Worm (Caenorhabditis elegans): ENCODE data around the gene srw-12.

The srw-12 gene

ce11 chrV:15235661-15236060, 2.8 kb downstream of the srw-12 start, which contains the start of gene nhr-164:
nhr-164 (minus strand) TSS chrV:15235761.
- no peak for TF ChIP-seq daf-12 (tag; optimal IDR thresholded peaks at IDR 0.05)

- TF ChIP-seq snpc-4 (tag; optimal IDR thresholded peaks at IDR 0.05): no peak
- no peak for TF ChIP-seq ceh-82 (tag; optimal IDR thresholded peaks at IDR 0.05)
- no peak for TF ChIP-seq ZK546.5 (tag; optimal IDR thresholded peaks at IDR 0.05)
- TF ChIP-seq nhr-77 (tag; optimal IDR thresholded peaks at IDR 0.05): no peak
- TF ChIP-seq unc-39 (tag; optimal IDR thresholded peaks at IDR 0.05): no peak
- TF ChIP-seq jun-1 (tag; optimal IDR thresholded peaks at IDR 0.05): no peak
- TF ChIP-seq nhr-67 (tag; optimal IDR thresholded peaks at IDR 0.05): no peak
- no peak for TF ChIP-seq nhr-237 (tag; optimal IDR thresholded peaks at IDR 0.05)
- TF ChIP-seq nfya-1 (tag; optimal IDR thresholded peaks at IDR 0.05; ENCODE audit: insufficient read depth): no peak
- no peak for TF ChIP-seq lsy-12 (tag; optimal IDR thresholded peaks at IDR 0.05)
- TF ChIP-seq hmg-11 (tag; optimal IDR thresholded peaks at IDR 0.05): no peak
- no peak for TF ChIP-seq egl-27 (tag; optimal IDR thresholded peaks at IDR 0.05)
Observed at ce11 chrV:15232200-15232599, 6.3 kb downstream of the srw-12 start, which contains the start of gene srw-13. srw-13 (plus strand) TSS chrV:15232500.

ce11 chrV:15230243-15230642, 8.2 kb downstream of the srw-12 start, which contains the start of gene srw-15:
srw-15 (plus strand) TSS chrV:15230543.
- TF ChIP-seq fkh-10 (GFP tag; optimal IDR thresholded peaks at IDR 0.05): no peak
- no peak for TF ChIP-seq nhr-67 (tag; optimal IDR thresholded peaks at IDR 0.05)
- no peak for TF ChIP-seq fkh-2 (tag; optimal IDR thresholded peaks at IDR 0.05)
- no peak for TF ChIP-seq daf-12 (tag; optimal IDR thresholded peaks at IDR 0.05)
- no peak for TF ChIP-seq sea-2 (GFP tag; optimal IDR thresholded peaks at IDR 0.05)
- TF ChIP-seq elt-3 (tag; optimal IDR thresholded peaks at IDR 0.05): no peak
- TF ChIP-seq mdl-1 (tag; optimal IDR thresholded peaks at IDR 0.05): no peak
- TF ChIP-seq ceh-82 (tag; optimal IDR thresholded peaks at IDR 0.05): no peak
- TF ChIP-seq lin-39 (tag; optimal IDR thresholded peaks at IDR 0.05): no peak
- TF ChIP-seq mml-1 (tag; optimal IDR thresholded peaks at IDR 0.05): no peak
- TF ChIP-seq elt-1 (tag; optimal IDR thresholded peaks at IDR 0.05): no peak
- TF ChIP-seq egl-5 (tag; optimal IDR thresholded peaks at IDR 0.05): no peak
- TF ChIP-seq nhr-11 (tag; optimal IDR thresholded peaks at IDR 0.05): no peak
- no peak for TF ChIP-seq snpc-4 (tag; optimal IDR thresholded peaks at IDR 0.05)

DNA sequence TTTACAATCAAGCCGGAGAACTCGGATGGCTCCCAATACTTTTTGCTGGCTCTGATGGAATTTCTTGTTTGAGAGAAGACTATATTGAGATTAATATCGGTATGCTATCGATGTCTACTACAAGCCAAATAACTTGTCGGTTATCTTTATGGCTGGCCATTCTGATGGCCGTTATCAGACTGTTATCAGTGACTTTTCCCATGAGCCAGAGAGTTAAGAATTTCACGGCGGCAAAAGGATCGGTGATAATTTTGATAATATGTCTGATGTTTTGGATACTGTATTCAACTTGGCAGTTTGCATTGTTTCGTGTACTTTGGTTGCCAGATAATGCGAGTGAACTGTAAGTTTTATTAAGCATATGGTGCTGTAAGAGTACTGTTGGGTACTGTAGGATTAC, 12.2 kb downstream of the srw-12 start:
- peak; percentile 56 for TF ChIP-seq elt-2 (tag; optimal IDR thresholded peaks at IDR 0.05)
- TF ChIP-seq sea-2 (GFP tag; optimal IDR thresholded peaks at IDR 0.05): no peak
- TF ChIP-seq mml-1 (tag; optimal IDR thresholded peaks at IDR 0.05): no peak
- no peak for TF ChIP-seq elt-3 (tag; optimal IDR thresholded peaks at IDR 0.05)
- TF ChIP-seq eor-1 (tag; optimal IDR thresholded peaks at IDR 0.05): no peak

DNA sequence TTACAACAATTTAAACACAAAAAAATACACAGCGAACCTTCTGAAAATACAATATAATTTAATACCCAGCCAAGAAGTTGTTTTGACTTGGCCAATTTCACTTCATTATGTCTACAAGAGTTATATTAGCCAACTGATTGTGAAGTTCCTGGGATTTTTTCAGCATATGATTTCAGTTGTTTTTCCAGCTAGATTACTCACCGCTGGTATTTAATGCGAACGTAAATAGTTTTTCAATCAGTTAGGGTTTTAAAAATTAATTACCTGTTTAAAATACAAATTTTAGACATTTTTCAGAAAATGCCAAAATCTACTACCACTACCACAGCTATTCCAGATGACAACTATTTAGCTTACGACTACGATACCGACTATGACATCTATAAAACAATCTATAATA, 12.8 kb downstream of the srw-12 start, which contains the start of gene srw-14:
Gene srw-14, plus strand, starts transcription at position 301 of the 400 bp plus-strand sequence.
- TF ChIP-seq lin-15B (tag; optimal IDR thresholded peaks at IDR 0.05) (no peak), nhr-43 (tag; optimal IDR thresholded peaks at IDR 0.05; ENCODE audit: poor library complexity, severe bottlenecking) (no peak), ceh-16 (tag; optimal IDR thresholded peaks at IDR 0.05) (no peak), lsy-12 (tag; optimal IDR thresholded peaks at IDR 0.05) (no peak), pqm-1 (tag; optimal IDR thresholded peaks at IDR 0.05) (no peak), nhr-11 (tag; optimal IDR thresholded peaks at IDR 0.05) (no peak), ama-1 (optimal IDR thresholded peaks at IDR 0.05) (no peak)

ce11 chrV:15223668-15224067, 14.8 kb downstream of the srw-12 start, which contains the start of gene srw-24:
srw-24 (plus strand) TSS chrV:15223968.
- TF ChIP-seq pha-4 (tag; optimal IDR thresholded peaks at IDR 0.05) (no peak), nhr-76 (tag; optimal IDR thresholded peaks at IDR 0.05) (no peak), ceh-28 (tag; optimal IDR thresholded peaks at IDR 0.05) (no peak), aly-2 (tag; optimal IDR thresholded peaks at IDR 0.05) (no peak), lsy-12 (tag; optimal IDR thresholded peaks at IDR 0.05) (no peak), R02D3.7 (tag; optimal IDR thresholded peaks at IDR 0.05) (no peak), unc-62 (GFP tag; optimal IDR thresholded peaks at IDR 0.05) (no peak), mml-1 (tag; optimal IDR thresholded peaks at IDR 0.05) (no peak), lin-15B (tag; optimal IDR thresholded peaks at IDR 0.05) (no peak)
